Fruit fly (Drosophila melanogaster) whole organism, embryonic: Measurements from ENCODE around the gene RabGGTa.
A peak's percentile ranks its signal among the peaks of the same experiment; 100 is the strongest.

Experiments
- B-H2 ChIP-seq: fragments of 200-800 bp; sonication (Bioruptor generic); optimal IDR thresholded peaks from 2 replicates; lab custom pipeline; 2018; ENCODE audit warnings: missing biosample characterization, mild to moderate bottlenecking, missing genetic modification characterization
- CG1024 ChIP-seq: fragments of 200-800 bp; sonication (Bioruptor generic); IDR thresholded peaks from 2 replicates; pipeline ENCODE4 v1.3.6; 2022; ENCODE audit warnings: missing biosample characterization, missing genetic modification characterization
- CG10431 ChIP-seq: fragments of 200-800 bp; sonication (Bioruptor generic); optimal IDR thresholded peaks from 3 replicates; lab custom pipeline; 2018; ENCODE audit warnings: missing biosample characterization, mild to moderate bottlenecking, missing genetic modification characterization
- CG12071 ChIP-seq: fragments of 200-800 bp; sonication (Bioruptor generic); optimal IDR thresholded peaks from 3 replicates; lab custom pipeline; 2018; ENCODE audit warnings: missing biosample characterization, mild to moderate bottlenecking, missing genetic modification characterization
- CG12104 ChIP-seq: fragments of 200-800 bp; sonication (Bioruptor generic); optimal IDR thresholded peaks from 3 replicates; lab custom pipeline; 2016; ENCODE audit warnings: missing biosample characterization, missing genetic modification characterization
- CG12219 ChIP-seq: fragments of 200-800 bp; sonication (Bioruptor generic); optimal IDR thresholded peaks from 3 replicates; lab custom pipeline; 2018; ENCODE audit warnings: missing biosample characterization, mild to moderate bottlenecking, missing genetic modification characterization
- CG12744 ChIP-seq: fragments of 200-800 bp; sonication (Bioruptor generic); optimal IDR thresholded peaks from 2 replicates; lab custom pipeline; 2016; ENCODE audit warnings: missing biosample characterization, missing genetic modification characterization
- CG13287 ChIP-seq: fragments of 200-800 bp; sonication (Bioruptor generic); IDR thresholded peaks from 2 replicates; pipeline ENCODE4 v1.3.6; 2022; ENCODE audit warnings: missing biosample characterization, missing genetic modification characterization; ENCODE audit not compliant: partially characterized antibody
- CG14441 ChIP-seq: fragments of 200-800 bp; sonication (Bioruptor generic); IDR thresholded peaks from 2 replicates; pipeline ENCODE4 v1.3.6; 2022; ENCODE audit warnings: missing biosample characterization, missing genetic modification characterization
- CG15514 ChIP-seq: fragments of 200-800 bp; sonication (Bioruptor generic); optimal IDR thresholded peaks from 3 replicates; lab custom pipeline; 2017; ENCODE audit warnings: missing biosample characterization, missing genetic modification characterization, mild to moderate bottlenecking, moderate library complexity, missing genetic modification reagents
- CG1602 ChIP-seq: fragments of 200-800 bp; sonication (Bioruptor generic); optimal IDR thresholded peaks from 3 replicates; lab custom pipeline; 2016; ENCODE audit warnings: missing biosample characterization, missing genetic modification characterization
- CG30431 ChIP-seq: fragments of 200-800 bp; sonication (Bioruptor generic); optimal IDR thresholded peaks from 2 replicates; lab custom pipeline; 2017; ENCODE audit warnings: missing biosample characterization, missing genetic modification characterization
- CG31365 ChIP-seq: fragments of 200-800 bp; sonication (Bioruptor generic); optimal IDR thresholded peaks from 2 replicates; lab custom pipeline; 2018; ENCODE audit warnings: missing biosample characterization, mild to moderate bottlenecking, missing genetic modification characterization
- CG33557 ChIP-seq: fragments of 200-800 bp; sonication (Bioruptor generic); optimal IDR thresholded peaks from 2 replicates; lab custom pipeline; 2019; ENCODE audit warnings: missing biosample characterization, mild to moderate bottlenecking, missing genetic modification characterization, moderate library complexity
- CG4617 ChIP-seq: fragments of 200-800 bp; sonication (Bioruptor generic); optimal IDR thresholded peaks from 3 replicates; lab custom pipeline; 2016; ENCODE audit warnings: missing biosample characterization, missing genetic modification characterization, borderline replicate concordance
- CG6654 ChIP-seq: fragments of 200-800 bp; sonication (Bioruptor generic); optimal IDR thresholded peaks from 2 replicates; lab custom pipeline; 2017; ENCODE audit warnings: missing biosample characterization, mild to moderate bottlenecking, missing genetic modification characterization
- CG7556 ChIP-seq: fragments of 200-800 bp; sonication (Bioruptor generic); optimal IDR thresholded peaks from 2 replicates; lab custom pipeline; 2017; ENCODE audit warnings: missing biosample characterization, mild to moderate bottlenecking, missing genetic modification characterization
- CG8281 ChIP-seq: fragments of 200-800 bp; sonication (Bioruptor generic); optimal IDR thresholded peaks from 2 replicates; lab custom pipeline; 2018; ENCODE audit warnings: missing biosample characterization, mild to moderate bottlenecking, missing genetic modification characterization, moderate library complexity
- CG9876 ChIP-seq: fragments of 200-800 bp; sonication (Bioruptor generic); optimal IDR thresholded peaks from 2 replicates; lab custom pipeline; 2016; ENCODE audit warnings: missing biosample characterization, missing genetic modification characterization
- CTCF ChIP-seq: fragments of 200-800 bp; sonication (Bioruptor generic); optimal IDR thresholded peaks from 2 replicates; lab custom pipeline; 2017; ENCODE audit warnings: missing biosample characterization, mild to moderate bottlenecking, missing genetic modification characterization, moderate library complexity
- D ChIP-seq, 2 experiments: fragments of 200-800 bp in 1 of 2; fragments of >200 bp in 1 of 2; sonication (Bioruptor generic) in 1 of 2; optimal IDR thresholded peaks; 2 replicates in 1 of 2; 3 replicates in 1 of 2; lab custom pipeline; 2017; ENCODE audit warnings: mild to moderate bottlenecking in 1 of 2, missing biosample characterization in 1 of 2, missing genetic modification characterization in 1 of 2, missing genetic modification reagents in 1 of 2
- Dip2 ChIP-seq: fragments of 200-800 bp; sonication (Bioruptor generic); IDR thresholded peaks from 2 replicates; pipeline ENCODE4 v1.3.6; 2022; ENCODE audit warnings: missing biosample characterization, missing genetic modification characterization
- Doc3 ChIP-seq: fragments of 200-800 bp; sonication (Bioruptor generic); IDR thresholded peaks from 3 replicates; pipeline ENCODE4 v1.3.6; 2022; ENCODE audit warnings: missing biosample characterization, missing genetic modification characterization; ENCODE audit not compliant: partially characterized antibody
- Dp ChIP-seq: fragments of 200-800 bp; sonication (Bioruptor generic); optimal IDR thresholded peaks from 2 replicates; lab custom pipeline; 2018; ENCODE audit warnings: missing biosample characterization, mild to moderate bottlenecking, missing genetic modification characterization, moderate library complexity
- Elba2 ChIP-seq: fragments of 200-800 bp; sonication (Bioruptor generic); optimal IDR thresholded peaks from 3 replicates; lab custom pipeline; 2016; ENCODE audit warnings: missing biosample characterization, missing genetic modification characterization
- Gsc ChIP-seq: fragments of 200-800 bp; sonication (Bioruptor generic); IDR thresholded peaks from 2 replicates; pipeline ENCODE4 v1.3.6; 2022; ENCODE audit warnings: missing biosample characterization, missing genetic modification characterization
- HLH3B ChIP-seq: fragments of 200-800 bp; sonication (Bioruptor generic); IDR thresholded peaks from 2 replicates; pipeline ENCODE4 v1.3.6; 2022; ENCODE audit warnings: missing biosample characterization, missing genetic modification characterization
- HLH54F ChIP-seq: fragments of 200-800 bp; sonication (Bioruptor generic); optimal IDR thresholded peaks from 3 replicates; lab custom pipeline; 2016; ENCODE audit warnings: missing biosample characterization, missing genetic modification characterization
- Hr51 ChIP-seq, 2 experiments: fragments of 200-800 bp; sonication (Bioruptor generic); optimal IDR thresholded peaks; 2 replicates in 1 of 2; 3 replicates in 1 of 2; lab custom pipeline; 2016 to 2018; ENCODE audit warnings: missing biosample characterization in 2 of 2, missing genetic modification characterization in 2 of 2, mild to moderate bottlenecking in 1 of 2, moderate library complexity in 1 of 2
- Kr ChIP-seq: fragments of 200-800 bp; sonication (Bioruptor generic); optimal IDR thresholded peaks from 2 replicates; lab custom pipeline; 2017; ENCODE audit warnings: missing biosample characterization, mild to moderate bottlenecking, missing genetic modification characterization
- NK7.1 ChIP-seq: fragments of 200-800 bp; sonication (Bioruptor generic); optimal IDR thresholded peaks from 3 replicates; lab custom pipeline; 2016; ENCODE audit warnings: missing biosample characterization, missing genetic modification characterization
- Nf-YC ChIP-seq: fragments of 200-800 bp; optimal IDR thresholded peaks from 3 replicates; lab custom pipeline; 2019; ENCODE audit warnings: missing biosample characterization, mild to moderate bottlenecking, missing genetic modification characterization, moderate library complexity
- abd-A ChIP-seq: fragments of 200-800 bp; sonication (Bioruptor generic); optimal IDR thresholded peaks from 3 replicates; lab custom pipeline; 2019; ENCODE audit warnings: missing biosample characterization, mild to moderate bottlenecking, missing genetic modification characterization, moderate library complexity
- ac ChIP-seq: fragments of 200-800 bp; sonication (Bioruptor generic); optimal IDR thresholded peaks from 3 replicates; lab custom pipeline; 2017; ENCODE audit warnings: missing biosample characterization, mild to moderate bottlenecking, missing genetic modification characterization
- bab2 ChIP-seq: fragments of 200-800 bp; sonication (Bioruptor generic); optimal IDR thresholded peaks from 2 replicates; lab custom pipeline; 2016; ENCODE audit warnings: missing biosample characterization, missing genetic modification characterization
- crp ChIP-seq, 2 experiments: fragments of 200-800 bp; sonication (Bioruptor generic); optimal IDR thresholded peaks; 2 replicates in 1 of 2; 3 replicates in 1 of 2; lab custom pipeline; 2017; ENCODE audit warnings: missing biosample characterization in 2 of 2, missing genetic modification characterization in 2 of 2, mild to moderate bottlenecking in 1 of 2, moderate library complexity in 1 of 2
- ewg ChIP-seq: fragments of 200-800 bp; sonication (Bioruptor generic); optimal IDR thresholded peaks from 3 replicates; lab custom pipeline; 2017; ENCODE audit warnings: mild to moderate bottlenecking, missing biosample characterization, missing genetic modification reagents, missing genetic modification characterization
- exex ChIP-seq: fragments of 200-800 bp; sonication (Bioruptor generic); optimal IDR thresholded peaks from 4 replicates; lab custom pipeline; 2018; ENCODE audit warnings: missing biosample characterization, mild to moderate bottlenecking, missing genetic modification characterization, moderate library complexity
- fu2 ChIP-seq: fragments of 200-800 bp; sonication (Bioruptor generic); optimal IDR thresholded peaks from 2 replicates; lab custom pipeline; 2016; ENCODE audit warnings: missing biosample characterization, missing genetic modification characterization
- grn ChIP-seq: fragments of 200-800 bp; sonication (Bioruptor generic); optimal IDR thresholded peaks from 3 replicates; lab custom pipeline; 2017; ENCODE audit warnings: missing biosample characterization, missing genetic modification characterization
- knrl ChIP-seq: fragments of 200-800 bp; sonication (Bioruptor generic); IDR thresholded peaks from 3 replicates; pipeline ENCODE4 v1.3.6; 2022; ENCODE audit warnings: missing biosample characterization, missing genetic modification characterization; ENCODE audit not compliant: partially characterized antibody
- nmo ChIP-seq: fragments of 200-800 bp; sonication (Bioruptor generic); optimal IDR thresholded peaks from 2 replicates; lab custom pipeline; 2018; ENCODE audit warnings: missing biosample characterization, mild to moderate bottlenecking, missing genetic modification characterization, moderate library complexity
- pita ChIP-seq: fragments of 200-800 bp; sonication (Bioruptor generic); optimal IDR thresholded peaks from 2 replicates; lab custom pipeline; 2017; ENCODE audit warnings: missing biosample characterization, mild to moderate bottlenecking, missing genetic modification characterization
- sd ChIP-seq: fragments of 200-800 bp; sonication (Bioruptor generic); optimal IDR thresholded peaks from 3 replicates; lab custom pipeline; 2018; ENCODE audit warnings: missing biosample characterization, mild to moderate bottlenecking, missing genetic modification characterization, moderate library complexity
- sob ChIP-seq: fragments of 200-800 bp; sonication (Bioruptor generic); IDR thresholded peaks from 2 replicates; pipeline ENCODE4 v1.3.6; 2022; ENCODE audit warnings: missing biosample characterization, missing genetic modification characterization
- stc ChIP-seq: fragments of 200-800 bp; sonication (Bioruptor generic); IDR thresholded peaks from 2 replicates; pipeline ENCODE4 v1.3.6; 2022; ENCODE audit warnings: missing biosample characterization, missing genetic modification characterization
- trem ChIP-seq: fragments of 200-800 bp; optimal IDR thresholded peaks from 3 replicates; lab custom pipeline; 2019; ENCODE audit warnings: missing biosample characterization, mild to moderate bottlenecking, missing genetic modification characterization, moderate library complexity
- ttk ChIP-seq: fragments of 200-800 bp; sonication (Bioruptor generic); IDR thresholded peaks from 2 replicates; pipeline ENCODE4 v2.1.2; 2022; ENCODE audit warnings: missing biosample characterization, missing genetic modification characterization
- twi ChIP-seq: fragments of 200-800 bp; optimal IDR thresholded peaks from 2 replicates; lab custom pipeline; 2019; ENCODE audit warnings: missing biosample characterization, mild to moderate bottlenecking, missing genetic modification characterization, moderate library complexity
- wor ChIP-seq: fragments of 200-800 bp; sonication (Bioruptor generic); IDR thresholded peaks from 2 replicates; pipeline ENCODE4 v1.3.6; 2022; ENCODE audit warnings: missing biosample characterization, missing genetic modification characterization

RabGGTa gene

DNA sequence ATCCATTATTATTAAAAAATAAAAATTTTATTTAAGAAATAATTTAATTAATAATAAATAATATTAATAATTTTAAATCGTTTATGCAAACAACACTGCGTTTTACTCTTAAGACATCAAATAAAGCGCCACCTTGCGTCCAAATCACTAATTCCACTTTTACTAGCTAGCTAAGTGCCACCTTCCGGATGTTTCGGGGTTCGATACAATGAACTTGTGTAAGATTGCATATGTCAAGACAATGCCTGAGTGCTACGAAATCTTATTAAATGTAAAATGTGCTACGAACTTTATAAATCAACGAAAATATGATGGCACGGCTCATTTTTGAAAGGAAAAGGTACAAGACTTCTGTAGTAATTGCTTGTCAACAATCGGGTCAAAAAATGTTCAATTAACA lies 1.0 kb upstream of the RabGGTa start (continued):
- TF ChIP-seq CG12104 (GFP tag; lab: Kevin White, UChicago) (no peak), stc (GFP tag; lab: Robert Waterston, UW) (no peak), CG7556 (GFP tag; lab: Kevin White, UChicago) (no peak), Elba2 (GFP tag; lab: Kevin White, UChicago) (peak; percentile 40), Kr (GFP tag; lab: Kevin White, UChicago) (no peak), CG12071 (GFP tag; lab: Kevin White, UChicago) (no peak), CG12219 (no peak), abd-A (peak; percentile 76), knrl (GFP tag; lab: Robert Waterston, UW) (peak; percentile 58; the same call in 2 of the 3 replicates), ewg (GFP tag; lab: Kevin White, UChicago) (peak; percentile 39), trem (tag; lab: Kevin White, UChicago) (peak; percentile 77), CG1602 (peak; percentile 70), crp (GFP tag; optimal IDR thresholded peaks at IDR 0.05; lab: Kevin White, UChicago) (no peak), wor (GFP tag; lab: Robert Waterston, UW) (no peak), Hr51 (GFP tag; optimal IDR thresholded peaks at IDR 0.05; lab: Kevin White, UChicago) (peak; percentile 40 to 74), Doc3 (no peak), CG14441 (GFP tag; lab: Robert Waterston, UW) (no peak), bab2 (GFP tag; lab: Kevin White, UChicago) (peak; percentile 66), sd (tag; lab: Kevin White, UChicago) (peak; percentile 54), ttk (GFP tag; lab: Robert Waterston, UW) (no peak; the same call in 1 of the 2 replicates), Nf-YC (tag; lab: Kevin White, UChicago) (peak; percentile 51), CG33557 (GFP tag; lab: Kevin White, UChicago) (no peak), B-H2 (GFP tag; lab: Kevin White, UChicago) (peak; percentile 78), Gsc (GFP tag; lab: Robert Waterston, UW) (peak; percentile 47; the same call in 1 of the 2 replicates), HLH3B (peak; percentile 27; the same call in 1 of the 2 replicates), CTCF (peak; percentile 99), CG4617 (GFP tag; lab: Kevin White, UChicago) (peak; percentile 50), CG15514 (GFP tag; lab: Kevin White, UChicago) (peak; percentile 63), nmo (GFP tag; lab: Kevin White, UChicago) (peak; percentile 80), CG10431 (GFP tag; lab: Kevin White, UChicago) (no peak), exex (tag; lab: Kevin White, UChicago) (peak; percentile 19), NK7.1 (GFP tag; lab: Kevin White, UChicago) (peak; percentile 2), CG31365 (tag; lab: Kevin White, UChicago) (peak; percentile 49), CG13287 (peak; percentile 34; the same call in 1 of the 2 replicates), CG30431 (GFP tag; lab: Kevin White, UChicago) (peak; percentile 50), CG6654 (GFP tag; lab: Kevin White, UChicago) (peak; percentile 32), HLH54F (GFP tag; lab: Kevin White, UChicago) (peak; percentile 64), CG8281 (tag; lab: Kevin White, UChicago) (no peak), fu2 (peak; percentile 25), twi (peak; percentile 52), ac (GFP tag; lab: Kevin White, UChicago) (no peak), Dip2 (GFP tag; lab: Robert Waterston, UW) (peak; percentile 58), sob (GFP tag; lab: Robert Waterston, UW) (peak; percentile 81), CG9876 (GFP tag; lab: Kevin White, UChicago) (peak; percentile 86), grn (peak; percentile 3), CG12744 (GFP tag; lab: Kevin White, UChicago) (peak; percentile 63), Dp (GFP tag; lab: Kevin White, UChicago) (peak; percentile 68), pita (peak; percentile 64), CG1024 (GFP tag; lab: Robert Waterston, UW) (peak; percentile 62), D (optimal IDR thresholded peaks at IDR 0.05; lab: Kevin White, UChicago) (no peak), D (GFP tag; optimal IDR thresholded peaks at IDR 0.05; lab: Kevin White, UChicago) (peak; percentile 21)
